Worm (Caenorhabditis elegans) whole organism, L4 larva: ENCODE results near the gene npr-31.

Source experiments
- mxl-2 ChIP-seq: fragments of 200-800 bp; sonication (Bioruptor generic); conservative IDR thresholded peaks from 2 replicates; pipeline ENCODE4 v1.3.6; 2022; ENCODE audit warnings: missing genetic modification reagents, missing genetic modification characterization, missing compliant biosample characterization
- vab-7 ChIP-seq: fragments of 200-800 bp; sonication (Bioruptor generic); IDR thresholded peaks from 2 replicates; pipeline ENCODE4 v1.3.6; 2022; ENCODE audit warnings: missing genetic modification reagents, missing genetic modification characterization, missing compliant biosample characterization

DNA sequence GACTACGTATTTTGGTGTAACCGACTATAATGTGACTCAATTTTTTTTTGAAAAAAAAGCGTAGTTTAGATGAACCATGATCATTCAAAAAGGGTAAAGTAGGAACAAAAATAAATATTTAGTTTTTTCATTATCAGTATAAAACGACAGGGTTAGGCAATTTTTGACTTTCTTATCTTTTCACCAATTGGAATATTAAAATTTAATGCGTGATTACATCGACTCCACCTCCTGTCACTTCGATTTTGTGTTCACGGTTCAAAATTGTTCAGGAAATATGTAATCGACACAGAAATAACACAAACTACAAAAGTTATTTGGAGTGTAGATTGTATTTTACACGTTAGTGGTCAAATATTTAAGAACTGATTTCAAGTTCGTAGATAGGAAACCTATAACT, 22.4 kb downstream of the npr-31 start:
- TF ChIP-seq vab-7 (GFP tag; lab: Robert Waterston, UW) (no peak), mxl-2 (GFP tag; lab: Robert Waterston, UW) (no peak)
